Worm (Caenorhabditis elegans) whole organism, young adult: ENCODE measurements around the gene gldi-5.

Experiments used
- D2030.7 ChIP-seq: fragments of 200-800 bp; sonication (Bioruptor generic); IDR thresholded peaks from 2 replicates; pipeline ENCODE4 v1.3.6; 2022; ENCODE audit warnings: missing genetic modification reagents, missing genetic modification characterization, missing compliant biosample characterization
- Y95B8A.8 ChIP-seq: fragments of 200-800 bp; sonication (Bioruptor generic); IDR thresholded peaks from 2 replicates; pipeline ENCODE4 v1.3.6; 2022; ENCODE audit warnings: missing genetic modification reagents, missing genetic modification characterization, missing compliant biosample characterization
- akir-1 ChIP-seq: fragments of 200-800 bp; sonication (Bioruptor generic); optimal IDR thresholded peaks from 2 replicates; lab custom pipeline; 2018; ENCODE audit warnings: mild to moderate bottlenecking, missing genetic modification characterization, moderate library complexity, missing compliant biosample characterization
- ama-1 ChIP-seq, 3 experiments: fragments of 150-350 bp in 1 of 3; sonication (generic microtip) in 2 of 3; optimal IDR thresholded peaks; 2 replicates each; lab custom pipeline; 2014 to 2018; ENCODE audit warnings: missing biosample characterization in 2 of 3, missing genetic modification characterization in 2 of 3, missing genetic modification reagents in 2 of 3
- cebp-2 ChIP-seq: fragments of 200-800 bp; sonication (Bioruptor generic); IDR thresholded peaks from 2 replicates; pipeline ENCODE4 v1.3.6; 2022; ENCODE audit warnings: missing genetic modification characterization, missing compliant biosample characterization
- him-1 ChIP-seq: sonication (generic microtip); optimal IDR thresholded peaks from 2 replicates; lab custom pipeline; 2016; ENCODE audit warnings: missing genotype, missing genetic modification reagents, missing genetic modification characterization, missing compliant biosample characterization
- hmg-1.2 ChIP-seq: fragments of 200-800 bp; sonication (Bioruptor generic); IDR thresholded peaks from 2 replicates; pipeline ENCODE4 v1.3.6; 2022; ENCODE audit warnings: missing genetic modification reagents, missing genetic modification characterization, missing compliant biosample characterization
- madf-10 ChIP-seq: sonication (generic microtip); optimal IDR thresholded peaks from 2 replicates; lab custom pipeline; 2016; ENCODE audit warnings: mild to moderate bottlenecking, missing genetic modification characterization, missing compliant biosample characterization
- nfya-1 ChIP-seq: sonication (generic microtip); optimal IDR thresholded peaks from 2 replicates; lab custom pipeline; 2017; ENCODE audit warnings: antibody characterized with exemption, missing compliant biosample characterization, missing genetic modification characterization, borderline replicate concordance; ENCODE audit not compliant: insufficient read depth
- snpc-4 ChIP-seq, 5 experiments: fragments of 150-350 bp in 1 of 5; sonication (generic microtip) in 4 of 5; optimal IDR thresholded peaks; 2 replicates each; lab custom pipeline; 2014 to 2018; ENCODE audit warnings: missing genetic modification characterization in 5 of 5, missing biosample characterization in 3 of 5, antibody characterized with exemption in 2 of 5, mild to moderate bottlenecking in 2 of 5, missing compliant biosample characterization in 2 of 5, missing genotype in 2 of 5, moderate library complexity in 2 of 5, missing genetic modification reagents in 1 of 5

ce11 chrIII:3736302-3736701 is 10.0 kb upstream of the gldi-5 start, which contains the start of gene F34D10.4:
- TF ChIP-seq Y95B8A.8 (GFP tag; lab: Robert Waterston, UW) = no peak
- no peak for TF ChIP-seq hmg-1.2
- TF ChIP-seq nfya-1 (tag; lab: Kevin White, UChicago) = no peak
- TF ChIP-seq ama-1 (optimal IDR thresholded peaks at IDR 0.05; lab: Kevin White, UChicago) = no peak
- no peak for TF ChIP-seq ama-1 (GFP tag; optimal IDR thresholded peaks at IDR 0.05; lab: Kevin White, UChicago)
- no peak for TF ChIP-seq him-1 (tag; lab: Kevin White, UChicago)
- no peak for TF ChIP-seq madf-10 (tag; lab: Kevin White, UChicago)
- no peak for TF ChIP-seq cebp-2 (GFP tag; lab: Robert Waterston, UW)
- TF ChIP-seq D2030.7 = no peak
- no peak for TF ChIP-seq akir-1 (GFP tag; lab: Kevin White, UChicago)
- no peak for TF ChIP-seq snpc-4 (GFP tag; optimal IDR thresholded peaks at IDR 0.05; lab: Kevin White, UChicago)
- no peak for TF ChIP-seq snpc-4 (tag; optimal IDR thresholded peaks at IDR 0.05; lab: Kevin White, UChicago)
